Fruit fly (Drosophila melanogaster) whole organism, embryonic: Measurements from ENCODE around the gene CG15170.
A peak's percentile ranks its signal among the peaks of the same experiment; 100 is the strongest.

Experiments
- Atf6 ChIP-seq: fragments of 200-800 bp; sonication (Bioruptor generic); IDR thresholded peaks from 2 replicates; pipeline ENCODE4 v1.3.6; 2022; ENCODE audit warnings: missing biosample characterization, missing genetic modification characterization
- B-H1 ChIP-seq: fragments of 200-800 bp; sonication (Bioruptor generic); IDR thresholded peaks from 3 replicates; pipeline ENCODE4 v1.3.6; 2022; ENCODE audit warnings: missing biosample characterization, missing genetic modification characterization
- Blimp-1 ChIP-seq: fragments of 200-800 bp; sonication (Bioruptor generic); optimal IDR thresholded peaks from 3 replicates; lab custom pipeline; 2018; ENCODE audit warnings: missing biosample characterization, missing genetic modification characterization, mild to moderate bottlenecking, moderate library complexity, missing genetic modification reagents
- CG11695 ChIP-seq: fragments of 200-800 bp; sonication (Bioruptor generic); IDR thresholded peaks from 3 replicates; pipeline ENCODE4 v1.3.6; 2022; ENCODE audit warnings: missing biosample characterization, missing genetic modification characterization
- CG12104 ChIP-seq: fragments of 200-800 bp; sonication (Bioruptor generic); optimal IDR thresholded peaks from 3 replicates; lab custom pipeline; 2016; ENCODE audit warnings: missing biosample characterization, missing genetic modification characterization
- CG12219 ChIP-seq: fragments of 200-800 bp; sonication (Bioruptor generic); optimal IDR thresholded peaks from 3 replicates; lab custom pipeline; 2018; ENCODE audit warnings: missing biosample characterization, mild to moderate bottlenecking, missing genetic modification characterization
- CG15601 ChIP-seq: fragments of 200-800 bp; sonication (Bioruptor generic); optimal IDR thresholded peaks from 3 replicates; lab custom pipeline; 2019; ENCODE audit warnings: missing biosample characterization, mild to moderate bottlenecking, missing genetic modification characterization, moderate library complexity
- CG1603 ChIP-seq: fragments of 200-800 bp; sonication (Bioruptor generic); optimal IDR thresholded peaks from 2 replicates; lab custom pipeline; 2019; ENCODE audit warnings: missing biosample characterization, mild to moderate bottlenecking, missing genetic modification characterization, moderate library complexity
- CG17385 ChIP-seq: fragments of 200-800 bp; sonication (Bioruptor generic); optimal IDR thresholded peaks from 3 replicates; lab custom pipeline; 2018; ENCODE audit warnings: missing biosample characterization, mild to moderate bottlenecking, missing genetic modification characterization
- CG3163 ChIP-seq: fragments of 200-800 bp; sonication (Bioruptor generic); optimal IDR thresholded peaks from 3 replicates; lab custom pipeline; 2016; ENCODE audit warnings: missing biosample characterization, missing genetic modification characterization
- CG3281 ChIP-seq: fragments of 200-800 bp; sonication (Bioruptor generic); optimal IDR thresholded peaks from 3 replicates; lab custom pipeline; 2017; ENCODE audit warnings: missing biosample characterization, mild to moderate bottlenecking, missing genetic modification characterization
- CG6683 ChIP-seq: fragments of 200-800 bp; sonication (Bioruptor generic); optimal IDR thresholded peaks from 2 replicates; lab custom pipeline; 2017; ENCODE audit warnings: missing biosample characterization, mild to moderate bottlenecking, missing genetic modification characterization, missing genetic modification reagents
- CG7745 ChIP-seq: fragments of 200-800 bp; sonication (Bioruptor generic); optimal IDR thresholded peaks from 2 replicates; lab custom pipeline; 2018; ENCODE audit warnings: missing biosample characterization, mild to moderate bottlenecking, missing genetic modification characterization, moderate library complexity
- CG7839 ChIP-seq: fragments of 200-800 bp; sonication (Bioruptor generic); optimal IDR thresholded peaks from 3 replicates; lab custom pipeline; 2018; ENCODE audit warnings: missing biosample characterization, mild to moderate bottlenecking, missing genetic modification characterization, moderate library complexity
- CG8924 ChIP-seq: fragments of 200-800 bp; optimal IDR thresholded peaks from 3 replicates; lab custom pipeline; 2019; ENCODE audit warnings: missing biosample characterization, mild to moderate bottlenecking, missing genetic modification characterization, moderate library complexity
- Drgx ChIP-seq: fragments of 200-800 bp; sonication (Bioruptor generic); IDR thresholded peaks from 2 replicates; pipeline ENCODE4 v1.3.6; 2022; ENCODE audit warnings: missing biosample characterization, missing genetic modification characterization
- Fer2 ChIP-seq: fragments of 200-800 bp; sonication (Bioruptor generic); optimal IDR thresholded peaks from 2 replicates; lab custom pipeline; 2018; ENCODE audit warnings: missing biosample characterization, mild to moderate bottlenecking, missing genetic modification characterization, moderate library complexity
- Gsc ChIP-seq: fragments of 200-800 bp; sonication (Bioruptor generic); IDR thresholded peaks from 2 replicates; pipeline ENCODE4 v1.3.6; 2022; ENCODE audit warnings: missing biosample characterization, missing genetic modification characterization
- HHEX ChIP-seq: fragments of 200-800 bp; sonication (Bioruptor generic); optimal IDR thresholded peaks from 3 replicates; lab custom pipeline; 2017; ENCODE audit warnings: missing biosample characterization, mild to moderate bottlenecking, missing genetic modification characterization, missing genetic modification reagents
- Lim3 ChIP-seq: fragments of 200-800 bp; sonication (Bioruptor generic); IDR thresholded peaks from 2 replicates; pipeline ENCODE4 v1.3.6; 2022; ENCODE audit warnings: missing biosample characterization, missing genetic modification characterization
- NK7.1 ChIP-seq: fragments of 200-800 bp; sonication (Bioruptor generic); optimal IDR thresholded peaks from 3 replicates; lab custom pipeline; 2016; ENCODE audit warnings: missing biosample characterization, missing genetic modification characterization
- Opbp ChIP-seq: fragments of 200-800 bp; sonication (Bioruptor generic); IDR thresholded peaks from 3 replicates; pipeline ENCODE4 v1.3.6; 2022; ENCODE audit warnings: missing biosample characterization, missing genetic modification characterization; ENCODE audit not compliant: partially characterized antibody
- Optix ChIP-seq: fragments of 200-800 bp; sonication (Bioruptor generic); IDR thresholded peaks from 3 replicates; pipeline ENCODE4 v1.3.6; 2022; ENCODE audit warnings: missing biosample characterization, missing genetic modification characterization
- Rfx ChIP-seq: fragments of 200-800 bp; sonication (Bioruptor generic); IDR thresholded peaks from 2 replicates; pipeline ENCODE4 v1.3.6; 2022; ENCODE audit warnings: missing biosample characterization, missing genetic modification characterization
- Sox100B ChIP-seq: fragments of 200-800 bp; sonication (Bioruptor generic); optimal IDR thresholded peaks from 3 replicates; lab custom pipeline; 2018; ENCODE audit warnings: missing biosample characterization, mild to moderate bottlenecking, missing genetic modification characterization
- Spps ChIP-seq: fragments of 200-800 bp; sonication (Bioruptor generic); optimal IDR thresholded peaks from 2 replicates; lab custom pipeline; 2018; ENCODE audit warnings: missing biosample characterization, mild to moderate bottlenecking, missing genetic modification characterization
- ab ChIP-seq: fragments of 200-800 bp; sonication (Bioruptor generic); optimal IDR thresholded peaks from 2 replicates; lab custom pipeline; 2016; ENCODE audit warnings: missing biosample characterization, missing genetic modification characterization
- ase ChIP-seq: fragments of 200-800 bp; sonication (Bioruptor generic); IDR thresholded peaks from 3 replicates; pipeline ENCODE4 v1.3.6; 2022; ENCODE audit warnings: missing biosample characterization, missing genetic modification characterization
- ash1 ChIP-seq: fragments of 200-800 bp; sonication (Bioruptor generic); optimal IDR thresholded peaks from 2 replicates; lab custom pipeline; 2018; ENCODE audit warnings: missing biosample characterization, mild to moderate bottlenecking, missing genetic modification characterization
- br ChIP-seq: fragments of >200 bp; optimal IDR thresholded peaks from 2 replicates; lab custom pipeline; 2017
- chinmo ChIP-seq: fragments of 200-800 bp; sonication (Bioruptor generic); IDR thresholded peaks from 4 replicates; pipeline ENCODE4 v1.3.6; 2022; ENCODE audit warnings: missing biosample characterization, missing genetic modification characterization; ENCODE audit not compliant: partially characterized antibody
- chn ChIP-seq: fragments of 200-800 bp; sonication (Bioruptor generic); optimal IDR thresholded peaks from 2 replicates; lab custom pipeline; 2016; ENCODE audit warnings: missing biosample characterization, missing genetic modification characterization
- dimm ChIP-seq: fragments of 200-800 bp; sonication (Bioruptor generic); IDR thresholded peaks from 2 replicates; pipeline ENCODE4 v1.3.6; 2022; ENCODE audit warnings: missing biosample characterization, missing genetic modification characterization
- dmrt11E ChIP-seq: fragments of 200-800 bp; sonication (Bioruptor generic); optimal IDR thresholded peaks from 3 replicates; lab custom pipeline; 2018; ENCODE audit warnings: missing biosample characterization, mild to moderate bottlenecking, missing genetic modification characterization, moderate library complexity
- dysf ChIP-seq: fragments of 200-800 bp; sonication (Bioruptor generic); IDR thresholded peaks from 3 replicates; pipeline ENCODE4 v1.3.6; 2022; ENCODE audit warnings: missing biosample characterization, missing genetic modification characterization
- emc ChIP-seq: fragments of 200-800 bp; sonication (Bioruptor generic); optimal IDR thresholded peaks from 2 replicates; lab custom pipeline; 2016; ENCODE audit warnings: missing biosample characterization, missing genetic modification characterization
- eve ChIP-seq, 2 experiments: fragments of >200 bp; optimal IDR thresholded peaks; 2 replicates each; lab custom pipeline; 2017; ENCODE audit warnings: missing biosample characterization in 2 of 2, missing genetic modification characterization in 2 of 2
- fd3F ChIP-seq: fragments of 200-800 bp; sonication (Bioruptor generic); optimal IDR thresholded peaks from 2 replicates; lab custom pipeline; 2018; ENCODE audit warnings: missing biosample characterization, mild to moderate bottlenecking, missing genetic modification characterization, moderate library complexity
- fd64A ChIP-seq: fragments of 200-800 bp; sonication (Bioruptor generic); optimal IDR thresholded peaks from 3 replicates; lab custom pipeline; 2018; ENCODE audit warnings: missing biosample characterization, mild to moderate bottlenecking, missing genetic modification characterization
- ftz-f1 ChIP-seq: fragments of 200-800 bp; sonication (Bioruptor generic); optimal IDR thresholded peaks from 2 replicates; lab custom pipeline; 2016; ENCODE audit warnings: missing biosample characterization, missing genetic modification characterization
- h ChIP-seq: fragments of >200 bp; optimal IDR thresholded peaks from 2 replicates; lab custom pipeline; 2017
- inv ChIP-seq: fragments of 200-800 bp; sonication (Bioruptor generic); IDR thresholded peaks from 2 replicates; pipeline ENCODE4 v1.3.6; 2022; ENCODE audit warnings: missing biosample characterization, missing genetic modification characterization; ENCODE audit not compliant: partially characterized antibody
- kay ChIP-seq: fragments of 200-800 bp; sonication (Bioruptor generic); optimal IDR thresholded peaks from 2 replicates; lab custom pipeline; 2016; ENCODE audit warnings: missing biosample characterization, missing genetic modification characterization
- ken ChIP-seq: fragments of 200-800 bp; sonication (Bioruptor generic); IDR thresholded peaks from 3 replicates; pipeline ENCODE4 v1.3.6; 2022; ENCODE audit warnings: missing biosample characterization, missing genetic modification characterization
- lab ChIP-seq: fragments of 200-800 bp; sonication (Bioruptor generic); optimal IDR thresholded peaks from 3 replicates; lab custom pipeline; 2017; ENCODE audit warnings: missing biosample characterization, missing genetic modification characterization, mild to moderate bottlenecking, moderate library complexity, missing genetic modification reagents
- luna ChIP-seq: fragments of 200-800 bp; sonication (Bioruptor generic); optimal IDR thresholded peaks from 2 replicates; lab custom pipeline; 2016; ENCODE audit warnings: missing biosample characterization, missing genetic modification characterization
- otp ChIP-seq: fragments of 200-800 bp; sonication (Bioruptor generic); IDR thresholded peaks from 3 replicates; pipeline ENCODE4, ENCODE4 v1.3.6; 2022; ENCODE audit warnings: missing biosample characterization, missing genetic modification characterization
- row ChIP-seq: fragments of 200-800 bp; sonication (Bioruptor generic); IDR thresholded peaks from 3 replicates; pipeline ENCODE4 v1.3.6; 2022; ENCODE audit warnings: missing biosample characterization, missing genetic modification characterization
- salm ChIP-seq: fragments of 200-800 bp; sonication (Bioruptor generic); optimal IDR thresholded peaks from 2 replicates; lab custom pipeline; 2018; ENCODE audit warnings: missing biosample characterization, mild to moderate bottlenecking, missing genetic modification characterization
- sd ChIP-seq: fragments of 200-800 bp; sonication (Bioruptor generic); optimal IDR thresholded peaks from 3 replicates; lab custom pipeline; 2018; ENCODE audit warnings: missing biosample characterization, mild to moderate bottlenecking, missing genetic modification characterization, moderate library complexity
- sima ChIP-seq: fragments of 200-800 bp; sonication (Bioruptor generic); optimal IDR thresholded peaks from 2 replicates; lab custom pipeline; 2016; ENCODE audit warnings: missing biosample characterization, missing genetic modification characterization
- wek ChIP-seq: fragments of 200-800 bp; sonication (Bioruptor generic); optimal IDR thresholded peaks from 3 replicates; lab custom pipeline; 2018; ENCODE audit warnings: missing biosample characterization, mild to moderate bottlenecking, missing genetic modification characterization, moderate library complexity

Gene CG15170

dm6 chr2L:18966844-18967243, 23.2 kb downstream of the CG15170 start (continued):
- no peak for TF ChIP-seq Gsc
- no peak for TF ChIP-seq Optix
- no peak for TF ChIP-seq Spps (tag; lab: Kevin White, UChicago)
- no peak for TF ChIP-seq sd (tag; lab: Kevin White, UChicago)
- TF ChIP-seq chn (GFP tag; lab: Kevin White, UChicago) = no peak
- TF ChIP-seq Sox100B (GFP tag; lab: Kevin White, UChicago) = peak; percentile 26
- no peak for TF ChIP-seq Lim3 (GFP tag; lab: Robert Waterston, UW)
- TF ChIP-seq emc (GFP tag; lab: Kevin White, UChicago) = no peak
- TF ChIP-seq fd3F (GFP tag; lab: Kevin White, UChicago) = peak; percentile 45
- TF ChIP-seq chinmo = no peak
- TF ChIP-seq otp = no peak
- TF ChIP-seq eve (GFP tag; optimal IDR thresholded peaks at IDR 0.05; lab: Kevin White, UChicago) = no peak
- no peak for TF ChIP-seq br (lab: Kevin White, UChicago)
- TF ChIP-seq CG12104 (GFP tag; lab: Kevin White, UChicago) = no peak
- no peak for TF ChIP-seq CG7745 (tag; lab: Kevin White, UChicago)
- 0 out of 3 replicates have a peak, but pooled peaks have one; percentile 20 for TF ChIP-seq B-H1 (GFP tag; lab: Robert Waterston, UW)
- no peak for TF ChIP-seq ftz-f1 (GFP tag; lab: Kevin White, UChicago)
- TF ChIP-seq sima (GFP tag; lab: Kevin White, UChicago) = no peak
- TF ChIP-seq CG1603 (tag; lab: Kevin White, UChicago) = no peak
- TF ChIP-seq Drgx (GFP tag; lab: Robert Waterston, UW) = peak; percentile 55; the same call in 1 of the 2 replicates
- TF ChIP-seq CG7839 = peak; percentile 54
- no peak for TF ChIP-seq inv
- no peak for TF ChIP-seq CG17385 (GFP tag; lab: Kevin White, UChicago)
- 0 out of 3 replicates have a peak, but pooled peaks have one; percentile 14 for TF ChIP-seq ken (GFP tag; lab: Robert Waterston, UW)
- TF ChIP-seq dmrt11E = no peak
- peak; percentile 75 for TF ChIP-seq Rfx
- peak; percentile 71 for TF ChIP-seq CG3281 (GFP tag; lab: Kevin White, UChicago)
- TF ChIP-seq wek (GFP tag; lab: Kevin White, UChicago) = no peak
- no peak for TF ChIP-seq dimm (GFP tag; lab: Robert Waterston, UW)
- TF ChIP-seq Fer2 = no peak
- TF ChIP-seq fd64A (GFP tag; lab: Kevin White, UChicago) = no peak
- TF ChIP-seq luna (GFP tag; lab: Kevin White, UChicago) = no peak
- TF ChIP-seq salm (tag; lab: Kevin White, UChicago) = no peak
- no peak for TF ChIP-seq CG3163 (GFP tag; lab: Kevin White, UChicago)
- no peak for TF ChIP-seq ase (GFP tag; lab: Robert Waterston, UW)
- TF ChIP-seq ash1 = no peak
- peak; percentile 69 for TF ChIP-seq row
- peak; percentile 64; the same call in 2 of the 3 replicates for TF ChIP-seq dysf
- TF ChIP-seq HHEX (GFP tag; lab: Kevin White, UChicago) = peak; percentile 57
- no peak for TF ChIP-seq CG15601
- TF ChIP-seq h (lab: Kevin White, UChicago) = no peak
- TF ChIP-seq Opbp (GFP tag; lab: Robert Waterston, UW) = no peak
- TF ChIP-seq NK7.1 (GFP tag; lab: Kevin White, UChicago) = no peak
- peak; percentile 37 for TF ChIP-seq CG6683 (GFP tag; lab: Kevin White, UChicago)
- TF ChIP-seq CG11695 (GFP tag; lab: Robert Waterston, UW) = peak; percentile 68
- peak; percentile 79 for TF ChIP-seq lab (GFP tag; lab: Kevin White, UChicago)
- TF ChIP-seq CG12219 (GFP tag; lab: Kevin White, UChicago) = no peak
- peak; percentile 27 for TF ChIP-seq Blimp-1
- TF ChIP-seq ab (GFP tag; lab: Kevin White, UChicago) = no peak
- peak; percentile 75 for TF ChIP-seq Atf6
- TF ChIP-seq kay (GFP tag; lab: Kevin White, UChicago) = no peak
- TF ChIP-seq CG8924 (tag; lab: Kevin White, UChicago) = no peak
